Worm (Caenorhabditis elegans): ENCODE data around the gene srz-16.

The srz-16 gene

DNA sequence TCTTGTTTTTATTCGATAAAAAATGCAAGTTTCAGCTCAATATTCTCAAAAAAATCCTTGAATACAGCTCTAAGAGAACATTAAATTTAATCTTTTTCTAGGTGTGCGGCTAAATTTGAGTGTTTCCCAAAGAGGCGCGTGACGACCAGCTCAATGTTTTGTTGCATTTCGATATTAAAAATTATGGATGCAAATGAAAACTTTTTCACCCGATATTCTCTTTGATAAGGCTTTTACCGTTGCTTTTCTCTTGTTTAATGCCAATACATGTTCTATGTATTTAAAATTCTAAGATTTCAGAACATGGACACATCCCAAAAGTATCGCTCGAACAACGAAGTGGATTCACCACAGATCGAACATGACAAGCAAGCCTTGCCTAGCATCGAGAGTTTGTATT is 28.3 kb downstream of the srz-16 start, which contains the start of gene F19B2.6:
TSS of gene F19B2.6 (plus strand) at position 301 of the 400 bp plus-strand sequence.
- TF ChIP-seq bed-3 (GFP tag; optimal IDR thresholded peaks at IDR 0.05) (no peak), nhr-12 (tag; optimal IDR thresholded peaks at IDR 0.05) (no peak), nhr-237 (tag; optimal IDR thresholded peaks at IDR 0.05) (no peak), cnd-1 (tag; optimal IDR thresholded peaks at IDR 0.05) (no peak), pha-4 (tag; optimal IDR thresholded peaks at IDR 0.05) (no peak), ceh-83 (GFP tag; optimal IDR thresholded peaks at IDR 0.05) (no peak), sptf-1 (tag; optimal IDR thresholded peaks at IDR 0.05) (no peak), lin-32 (GFP tag; optimal IDR thresholded peaks at IDR 0.05) (no peak), unc-62 (GFP tag; optimal IDR thresholded peaks at IDR 0.05) (no peak)

DNA sequence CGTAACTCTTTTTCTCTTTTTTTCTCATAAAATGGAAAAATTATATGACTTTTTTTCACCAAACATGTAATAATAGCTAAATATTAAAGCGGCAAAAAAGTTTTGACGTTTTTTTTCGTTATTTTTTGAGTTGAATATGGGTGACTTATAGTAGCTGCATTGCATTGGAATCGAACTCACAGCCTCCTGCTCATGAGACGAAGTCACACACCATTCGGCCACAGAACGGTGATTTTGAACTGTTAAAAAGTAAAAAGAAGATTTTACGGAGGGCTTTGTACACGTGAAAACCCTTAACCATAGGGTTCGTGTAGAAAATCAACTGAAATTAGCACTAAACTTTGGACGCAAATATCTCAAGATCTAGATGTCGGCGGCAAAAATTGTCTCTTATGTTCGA is 34.6 kb downstream of the srz-16 start:
- no peak for TF ChIP-seq lin-13 (tag; optimal IDR thresholded peaks at IDR 0.05)

DNA sequence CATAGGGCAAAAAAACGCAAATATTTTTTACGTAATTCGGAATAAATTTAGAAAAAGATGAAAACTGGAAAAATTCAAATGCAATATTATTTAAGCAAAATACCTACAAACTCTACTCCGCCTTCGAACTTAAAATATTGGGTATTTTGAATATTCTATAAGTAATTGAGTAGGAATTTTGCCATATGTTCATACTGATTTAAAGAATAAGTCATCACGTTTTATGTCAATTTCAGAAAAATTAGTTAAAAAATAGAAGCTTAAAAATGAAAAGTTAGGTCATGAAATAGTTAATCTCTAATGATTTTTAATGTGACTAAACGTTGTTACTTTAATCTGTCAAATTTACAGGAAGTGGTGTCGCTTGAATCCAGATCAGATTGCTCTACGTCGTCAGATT is 35.0 kb downstream of the srz-16 start, which contains the start of gene F19B2.7:
TSS of gene F19B2.7 (plus strand) at position 301 of the 400 bp plus-strand sequence.
- TF ChIP-seq lin-32 (GFP tag; optimal IDR thresholded peaks at IDR 0.05) (no peak), lsy-2 (tag; optimal IDR thresholded peaks at IDR 0.05) (no peak), unc-62 (GFP tag; optimal IDR thresholded peaks at IDR 0.05) (no peak), pha-4 (tag; optimal IDR thresholded peaks at IDR 0.05) (no peak), nhr-2 (tag; optimal IDR thresholded peaks at IDR 0.05) (no peak), ham-2 (GFP tag; optimal IDR thresholded peaks at IDR 0.05) (no peak), tbx-8 (GFP tag; optimal IDR thresholded peaks at IDR 0.05) (no peak)

DNA sequence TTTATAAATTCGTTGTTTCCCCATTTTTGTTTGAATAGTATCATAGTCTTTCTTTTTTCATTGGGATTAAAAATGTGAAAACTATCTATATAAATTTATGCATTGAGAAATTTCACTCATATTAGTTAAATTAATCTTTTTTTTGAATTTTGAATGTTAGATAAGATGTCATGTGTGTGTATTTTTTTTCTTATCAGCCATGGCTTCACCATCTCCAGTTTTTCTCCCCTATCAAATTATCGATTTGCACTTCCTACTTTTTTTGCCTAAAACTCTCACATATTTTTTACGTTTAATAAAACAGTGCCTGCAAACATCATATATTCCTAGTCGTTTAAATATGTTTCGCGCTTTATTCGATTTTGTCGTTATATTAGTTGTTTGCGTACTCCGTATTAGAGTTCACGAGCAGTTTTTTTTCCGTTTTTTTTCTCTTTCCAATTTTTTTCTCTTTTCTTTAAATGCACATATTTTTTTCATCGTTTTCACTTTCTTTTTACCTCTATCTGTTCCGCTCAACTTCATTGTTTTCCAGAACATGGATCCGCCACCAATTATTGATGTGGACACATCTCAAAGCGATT is 38.7 kb downstream of the srz-16 start, which contains the start of gene Y113G7A.13:
TSS of gene Y113G7A.13 (plus strand) at position 534 of the 584 bp plus-strand sequence.
- TF ChIP-seq ztf-11 (tag; optimal IDR thresholded peaks at IDR 0.05) (no peak), elt-3 (tag; optimal IDR thresholded peaks at IDR 0.05) (no peak), ceh-83 (GFP tag; optimal IDR thresholded peaks at IDR 0.05) (no peak), sptf-1 (tag; optimal IDR thresholded peaks at IDR 0.05) (no peak)

DNA sequence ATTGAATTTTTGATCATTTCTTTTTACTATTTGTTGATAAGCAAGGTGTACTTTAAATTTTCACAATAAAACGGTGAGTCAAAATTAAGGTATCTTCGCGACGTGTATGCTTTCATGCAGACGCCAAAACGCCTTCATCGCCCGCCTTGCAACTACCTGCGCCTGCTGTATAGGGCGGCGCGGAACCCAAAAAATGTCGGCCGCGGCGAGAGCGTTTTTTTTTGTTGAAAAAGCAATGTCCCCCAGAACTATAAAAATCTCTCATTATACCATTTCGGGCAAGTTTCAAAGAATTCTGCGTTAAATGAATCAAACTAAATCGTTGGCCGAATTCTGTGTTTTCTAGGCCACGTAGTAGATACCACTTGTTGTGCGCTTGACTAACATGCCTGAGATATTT is 42.8 kb downstream of the srz-16 start:
- no peak for TF ChIP-seq cnd-1 (tag; optimal IDR thresholded peaks at IDR 0.05)
- TF ChIP-seq drap-1 (GFP tag; optimal IDR thresholded peaks at IDR 0.05), result no peak
- TF ChIP-seq pha-4 (tag; optimal IDR thresholded peaks at IDR 0.05), result no peak
- no peak for TF ChIP-seq unc-120 (tag; optimal IDR thresholded peaks at IDR 0.05; ENCODE audit: poor library complexity, severe bottlenecking)
- no peak for TF ChIP-seq unc-39 (tag; optimal IDR thresholded peaks at IDR 0.05)
- TF ChIP-seq M03D4.4 (tag; optimal IDR thresholded peaks at IDR 0.05), result no peak
- TF ChIP-seq bed-3 (GFP tag; optimal IDR thresholded peaks at IDR 0.05), result no peak
- no peak for TF ChIP-seq nhr-28 (tag; optimal IDR thresholded peaks at IDR 0.05)
- no peak for TF ChIP-seq zip-8 (tag; optimal IDR thresholded peaks at IDR 0.05)
- no peak for TF ChIP-seq ham-2 (GFP tag; optimal IDR thresholded peaks at IDR 0.05)
- no peak for TF ChIP-seq ceh-83 (GFP tag; optimal IDR thresholded peaks at IDR 0.05)
- TF ChIP-seq mls-2 (tag; optimal IDR thresholded peaks at IDR 0.05), result no peak

DNA sequence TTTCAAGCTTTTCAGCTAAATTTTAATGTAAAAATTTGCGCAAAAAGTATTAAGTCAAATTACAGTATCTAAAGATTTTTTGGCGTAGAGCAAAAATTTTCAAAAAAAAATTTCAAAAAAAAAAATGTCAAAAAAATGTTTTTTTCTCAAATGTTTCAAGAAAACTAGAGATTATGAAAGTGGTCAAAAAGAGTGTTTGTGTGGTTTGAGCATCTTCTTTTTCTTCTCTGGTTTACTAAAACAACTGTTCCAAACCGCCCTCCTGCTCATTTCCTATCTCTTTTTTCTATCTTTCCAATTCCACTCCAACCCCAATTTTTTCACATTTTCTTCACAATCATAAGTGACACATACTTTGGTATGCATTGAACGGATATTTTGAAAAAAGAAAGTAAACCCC is 44.2 kb downstream of the srz-16 start, which contains the start of gene Y113G7A.12:
TSS of gene Y113G7A.12 (plus strand) at position 301 of the 400 bp plus-strand sequence.
- TF ChIP-seq nhr-76 (tag; optimal IDR thresholded peaks at IDR 0.05), result no peak
- TF ChIP-seq hlh-1 (tag; optimal IDR thresholded peaks at IDR 0.05), result peak; percentile 15
- TF ChIP-seq unc-120 (tag; optimal IDR thresholded peaks at IDR 0.05; ENCODE audit: poor library complexity, severe bottlenecking), result no peak
- TF ChIP-seq zip-8 (tag; optimal IDR thresholded peaks at IDR 0.05), result no peak

DNA sequence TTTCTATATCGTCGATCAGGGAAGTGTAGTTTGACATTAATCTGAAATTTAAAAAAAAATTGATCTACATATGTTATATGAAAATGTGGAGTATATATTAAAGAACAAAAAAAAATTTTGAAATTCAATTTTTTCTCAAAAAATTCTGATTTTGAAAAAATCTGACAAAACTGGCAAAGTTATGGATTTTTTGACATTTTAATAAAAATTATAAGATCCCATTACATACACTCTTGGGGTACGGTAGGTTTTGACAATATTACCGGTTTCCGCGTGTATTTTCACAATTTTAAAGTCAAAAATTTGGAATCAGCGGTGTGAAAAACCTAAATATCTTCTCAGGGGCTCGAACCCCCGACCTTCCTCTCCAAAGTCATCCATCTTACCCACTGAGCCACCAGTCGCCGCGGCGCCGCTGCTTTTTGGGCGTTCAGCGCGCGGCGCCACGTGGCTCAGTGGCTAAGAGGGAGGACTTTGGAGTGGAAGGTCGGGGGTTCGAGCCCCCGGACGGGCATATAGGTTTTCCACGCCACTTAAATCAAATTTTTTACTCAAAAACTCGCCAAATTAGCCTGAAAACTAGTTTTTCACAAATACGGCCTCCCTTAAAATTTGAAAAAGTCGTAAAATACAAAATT is 48.0 kb downstream of the srz-16 start, which contains the start of gene Y113G7A.14:
TSS of gene Y113G7A.14 (minus strand) at position 51 of the 638 bp plus-strand sequence.
- no peak for TF ChIP-seq lin-32 (GFP tag; optimal IDR thresholded peaks at IDR 0.05)
- TF ChIP-seq unc-62 (GFP tag; optimal IDR thresholded peaks at IDR 0.05), result no peak
- TF ChIP-seq ceh-43 (GFP tag; optimal IDR thresholded peaks at IDR 0.05), result no peak
- no peak for TF ChIP-seq ham-2 (GFP tag; optimal IDR thresholded peaks at IDR 0.05)
- no peak for TF ChIP-seq tbx-8 (GFP tag; optimal IDR thresholded peaks at IDR 0.05)
- TF ChIP-seq nhr-28 (tag; optimal IDR thresholded peaks at IDR 0.05), result no peak
- no peak for TF ChIP-seq snpc-4 (tag; optimal IDR thresholded peaks at IDR 0.05)
- TF ChIP-seq ces-1 (GFP tag; optimal IDR thresholded peaks at IDR 0.05), result no peak
- TF ChIP-seq cnd-1 (tag; optimal IDR thresholded peaks at IDR 0.05), result no peak
- no peak for TF ChIP-seq flh-1 (GFP tag; optimal IDR thresholded peaks at IDR 0.05)
- TF ChIP-seq lsy-2 (tag; optimal IDR thresholded peaks at IDR 0.05), result no peak
- no peak for TF ChIP-seq unc-39 (tag; optimal IDR thresholded peaks at IDR 0.05)
- no peak for TF ChIP-seq ztf-11 (tag; optimal IDR thresholded peaks at IDR 0.05)
- no peak for TF ChIP-seq zip-8 (tag; optimal IDR thresholded peaks at IDR 0.05)
- no peak for TF ChIP-seq ceh-39 (tag; optimal IDR thresholded peaks at IDR 0.05)
